Worm (Caenorhabditis elegans): ENCODE data around the gene Y39A3B.7.
A peak's percentile ranks its signal among the peaks of the same experiment; 100 is the strongest.

The Y39A3B.7 gene

ce11 chrIII:1984860-1985259 is at the start of gene Y39A3B.7:
Y39A3B.7 (minus strand) TSS chrIII:1984960.
- TF ChIP-seq aly-1 (tag; optimal IDR thresholded peaks at IDR 0.05) (no peak), tbx-11 (GFP tag; IDR thresholded peaks at IDR 0.05) (no peak), ama-1 (optimal IDR thresholded peaks at IDR 0.05) (no peak), scrt-1 (GFP tag; IDR thresholded peaks at IDR 0.05) (no peak), F13C5.2 (tag; optimal IDR thresholded peaks at IDR 0.05) (no peak)

ce11 chrIII:2032327-2033093 is 47.8 kb upstream of the Y39A3B.7 start:
- TF ChIP-seq scrt-1 (GFP tag; IDR thresholded peaks at IDR 0.05) (peak; percentile 62; the same call in 1 of the 2 replicates), B0310.2 (tag; optimal IDR thresholded peaks at IDR 0.05) (no peak), pes-1 (GFP tag; IDR thresholded peaks at IDR 0.05) (peak; percentile 66), tbx-11 (GFP tag; IDR thresholded peaks at IDR 0.05) (peak; percentile 46; the same call in 1 of the 2 replicates), flt-1 (GFP tag; IDR thresholded peaks at IDR 0.05) (peak; percentile 44; the same call in 1 of the 2 replicates), ceh-36 (tag; optimal IDR thresholded peaks at IDR 0.05) (no peak), tbx-37 (GFP tag; conservative IDR thresholded peaks at IDR 0.05) (0 out of 2 replicates have a peak, but pooled peaks have one; percentile 23)

DNA sequence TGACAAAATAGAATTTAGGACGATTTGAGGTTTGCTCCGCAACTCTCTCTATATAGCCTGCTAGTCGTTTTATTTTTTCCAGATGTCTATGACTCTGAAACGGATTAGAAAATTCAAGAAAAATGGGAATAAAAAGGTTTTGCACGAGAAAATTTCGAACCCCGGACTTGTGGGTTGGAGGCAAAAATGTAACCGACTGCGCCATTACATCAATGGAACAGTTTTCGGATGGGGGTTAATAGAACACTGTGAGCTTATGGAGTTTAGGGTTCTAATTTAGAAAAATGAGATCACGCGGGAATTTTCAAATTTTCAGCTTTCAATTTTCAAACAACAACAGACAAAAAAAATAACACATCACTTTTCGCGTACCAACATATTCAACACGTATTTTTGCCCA is 47.0 kb upstream of the Y39A3B.7 start:
- TF ChIP-seq B0310.2 (tag; optimal IDR thresholded peaks at IDR 0.05) (no peak), ets-7 (tag; optimal IDR thresholded peaks at IDR 0.05) (no peak), ceh-36 (tag; optimal IDR thresholded peaks at IDR 0.05) (no peak), aly-1 (tag; optimal IDR thresholded peaks at IDR 0.05) (no peak), ama-1 (optimal IDR thresholded peaks at IDR 0.05) (no peak), tbx-11 (GFP tag; IDR thresholded peaks at IDR 0.05) (no peak), ceh-13 (GFP tag; optimal IDR thresholded peaks at IDR 0.05) (no peak), hnd-1 (tag; optimal IDR thresholded peaks at IDR 0.05) (no peak), tra-4 (tag; optimal IDR thresholded peaks at IDR 0.05) (no peak), tbx-37 (GFP tag; conservative IDR thresholded peaks at IDR 0.05) (no peak), pes-1 (GFP tag; IDR thresholded peaks at IDR 0.05) (no peak), flt-1 (GFP tag; IDR thresholded peaks at IDR 0.05) (no peak), scrt-1 (GFP tag; IDR thresholded peaks at IDR 0.05) (no peak), sea-1 (GFP tag; conservative IDR thresholded peaks at IDR 0.05) (no peak), hmbx-1 (tag; optimal IDR thresholded peaks at IDR 0.05) (no peak), hmg-4 (GFP tag; optimal IDR thresholded peaks at IDR 0.05) (no peak), F13C5.2 (tag; optimal IDR thresholded peaks at IDR 0.05) (no peak)

DNA sequence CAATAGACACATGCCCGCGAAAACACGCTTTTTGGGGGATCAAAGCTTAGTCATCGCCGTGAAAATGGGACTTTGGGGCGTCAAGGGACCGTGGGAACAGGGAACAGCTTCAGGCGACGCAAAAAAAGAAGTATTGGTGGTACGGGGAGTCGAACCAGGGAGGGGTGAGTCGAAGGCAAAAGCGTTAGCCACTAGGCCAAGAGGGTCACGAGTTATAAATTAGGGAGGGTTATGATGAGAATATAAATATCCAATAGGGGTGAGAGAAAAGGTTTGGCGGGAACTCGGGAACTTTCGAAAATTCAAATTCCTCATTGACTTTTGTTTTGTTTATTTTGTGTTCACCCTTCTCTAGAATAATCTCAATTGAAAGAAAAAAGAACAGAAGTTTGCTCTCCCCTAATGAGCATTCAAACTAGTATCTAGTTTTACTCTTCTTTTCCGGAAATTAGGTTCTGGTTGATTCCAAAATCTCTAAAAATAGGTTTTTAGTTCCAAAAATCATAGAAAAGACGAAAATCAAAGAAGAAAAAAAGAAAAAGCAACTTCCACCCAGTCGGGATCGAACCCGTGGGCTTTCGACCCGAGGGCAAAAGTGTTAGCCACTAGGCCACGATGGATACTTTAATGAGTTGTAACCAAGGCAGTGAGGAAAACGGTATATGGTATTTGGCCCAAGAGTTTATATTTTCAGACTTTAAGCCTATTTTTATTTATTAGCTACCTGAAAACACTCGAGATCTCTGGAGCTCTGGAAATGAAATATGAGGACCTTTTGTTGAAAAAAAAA is 46.2 kb upstream of the Y39A3B.7 start:
- TF ChIP-seq pes-1 (GFP tag; IDR thresholded peaks at IDR 0.05) = peak; percentile 51; the same call in 1 of the 2 replicates
- no peak for TF ChIP-seq hnd-1 (tag; optimal IDR thresholded peaks at IDR 0.05)
- TF ChIP-seq tbx-37 (GFP tag; conservative IDR thresholded peaks at IDR 0.05) = peak; percentile 25; the same call in 1 of the 2 replicates
- no peak for TF ChIP-seq flt-1 (GFP tag; IDR thresholded peaks at IDR 0.05)
- TF ChIP-seq scrt-1 (GFP tag; IDR thresholded peaks at IDR 0.05) = 0 out of 2 replicates have a peak, but pooled peaks have one; percentile 28

ce11 chrIII:2027517-2027916 is 42.8 kb upstream of the Y39A3B.7 start:
- TF ChIP-seq B0310.2 (tag; optimal IDR thresholded peaks at IDR 0.05) = no peak
- TF ChIP-seq hnd-1 (tag; optimal IDR thresholded peaks at IDR 0.05) = no peak
- TF ChIP-seq ama-1 (optimal IDR thresholded peaks at IDR 0.05) = no peak
- TF ChIP-seq ets-7 (tag; optimal IDR thresholded peaks at IDR 0.05) = no peak
- no peak for TF ChIP-seq ceh-36 (tag; optimal IDR thresholded peaks at IDR 0.05)
- no peak for TF ChIP-seq hmg-4 (GFP tag; optimal IDR thresholded peaks at IDR 0.05)
- TF ChIP-seq sea-1 (GFP tag; conservative IDR thresholded peaks at IDR 0.05) = no peak
- TF ChIP-seq tbx-11 (GFP tag; IDR thresholded peaks at IDR 0.05) = no peak
- TF ChIP-seq hmbx-1 (tag; optimal IDR thresholded peaks at IDR 0.05) = no peak
- TF ChIP-seq tbx-37 (GFP tag; conservative IDR thresholded peaks at IDR 0.05) = no peak
- no peak for TF ChIP-seq F13C5.2 (tag; optimal IDR thresholded peaks at IDR 0.05)
- TF ChIP-seq ceh-13 (GFP tag; optimal IDR thresholded peaks at IDR 0.05) = no peak
- no peak for TF ChIP-seq flt-1 (GFP tag; IDR thresholded peaks at IDR 0.05)
- no peak for TF ChIP-seq pes-1 (GFP tag; IDR thresholded peaks at IDR 0.05)
- no peak for TF ChIP-seq tra-4 (tag; optimal IDR thresholded peaks at IDR 0.05)
- TF ChIP-seq aly-1 (tag; optimal IDR thresholded peaks at IDR 0.05) = no peak
- no peak for TF ChIP-seq scrt-1 (GFP tag; IDR thresholded peaks at IDR 0.05)

ce11 chrIII:2023435-2023834 is 38.7 kb upstream of the Y39A3B.7 start:
- peak; percentile 56 for TF ChIP-seq ceh-36 (tag; optimal IDR thresholded peaks at IDR 0.05)

- TF ChIP-seq B0310.2 (tag; optimal IDR thresholded peaks at IDR 0.05) = no peak
These were observed 36.7 kb upstream of the Y39A3B.7 start, which contains the start of gene ckr-2 for ce11 chrIII:2021495-2021894. ckr-2 (minus strand) TSS chrIII:2021595.

ce11 chrIII:2015494-2015893 is 30.7 kb upstream of the Y39A3B.7 start:
- TF ChIP-seq hmg-4 (GFP tag; optimal IDR thresholded peaks at IDR 0.05) = no peak
- no peak for TF ChIP-seq ama-1 (optimal IDR thresholded peaks at IDR 0.05)

Data from whole organism, early embryonic.